Fruit fly (Drosophila melanogaster) Kc167 (cell line): Measurements from ENCODE around the gene Gr64e.

Experiments
- Myc ChIP-seq: fragments of >200 bp; optimal IDR thresholded peaks from 2 replicates; lab custom pipeline; 2017; ENCODE audit warnings: missing external identifiers
- Sin3A ChIP-seq: fragments of >200 bp; optimal IDR thresholded peaks from 2 replicates; lab custom pipeline; 2018; ENCODE audit warnings: missing external identifiers
- h ChIP-seq: fragments of >200 bp; optimal IDR thresholded peaks from 3 replicates; lab custom pipeline; 2018; ENCODE audit warnings: missing external identifiers
- insv ChIP-seq: fragments of >200 bp; optimal IDR thresholded peaks from 3 replicates; lab custom pipeline; 2018; ENCODE audit warnings: missing external identifiers
- psq ChIP-seq: fragments of >200 bp; optimal IDR thresholded peaks from 2 replicates; lab custom pipeline; 2017; ENCODE audit warnings: missing external identifiers
- ttk ChIP-seq: sonication (Bioruptor generic); optimal IDR thresholded peaks from 2 replicates; lab custom pipeline; 2017; ENCODE audit warnings: missing external identifiers

Gr64e gene

dm6 chr3L:4031762-4032161, at the start of gene Gr64e, which contains the start of gene Gr64d:
TSS of gene Gr64e (plus strand) at chr3L:4032141.
TSS of gene Gr64d (plus strand) at chr3L:4032062.
- TF ChIP-seq h (no peak), insv (no peak), psq (lab: Kevin White, UChicago) (no peak), ttk (lab: Kevin White, UChicago) (no peak), Myc (lab: Kevin White, UChicago) (no peak), Sin3A (lab: Kevin White, UChicago) (no peak)

- TF ChIP-seq Sin3A (lab: Kevin White, UChicago): no peak
- TF ChIP-seq Myc (lab: Kevin White, UChicago): no peak
- no peak for TF ChIP-seq h
- TF ChIP-seq ttk (lab: Kevin White, UChicago): no peak
- TF ChIP-seq psq (lab: Kevin White, UChicago): no peak
- no peak for TF ChIP-seq insv
Measured at dm6 chr3L:3983466-3983946, 48.4 kb upstream of the Gr64e start, which contains the start of gene scrt. TSS of gene scrt (plus strand) at chr3L:3983896.

dm6 chr3L:3995554-3995953, 36.4 kb upstream of the Gr64e start:
- TF ChIP-seq Sin3A (lab: Kevin White, UChicago) (no peak), Myc (lab: Kevin White, UChicago) (no peak), psq (lab: Kevin White, UChicago) (no peak), h (no peak), ttk (lab: Kevin White, UChicago) (no peak), insv (no peak)

- TF ChIP-seq Myc (lab: Kevin White, UChicago) (no peak), Sin3A (lab: Kevin White, UChicago) (no peak), ttk (lab: Kevin White, UChicago) (no peak), h (no peak)
Measured at dm6 chr3L:4000711-4001110, 31.2 kb upstream of the Gr64e start.

dm6 chr3L:4001500-4001899, 30.4 kb upstream of the Gr64e start:
- TF ChIP-seq psq (lab: Kevin White, UChicago) (no peak), Myc (lab: Kevin White, UChicago) (no peak), h (no peak), insv (no peak), ttk (lab: Kevin White, UChicago) (no peak), Sin3A (lab: Kevin White, UChicago) (no peak)

dm6 chr3L:4003316-4003715, 28.6 kb upstream of the Gr64e start, which contains the start of gene CG14985:
TSS of gene CG14985 (plus strand) at chr3L:4003474.
- no peak for TF ChIP-seq psq (lab: Kevin White, UChicago)
- TF ChIP-seq Myc (lab: Kevin White, UChicago): no peak
- TF ChIP-seq h: no peak
- no peak for TF ChIP-seq Sin3A (lab: Kevin White, UChicago)
- no peak for TF ChIP-seq ttk (lab: Kevin White, UChicago)

dm6 chr3L:4007256-4007655, 24.7 kb upstream of the Gr64e start:
- TF ChIP-seq psq (lab: Kevin White, UChicago) (no peak), h (no peak), Myc (lab: Kevin White, UChicago) (no peak), insv (no peak), Sin3A (lab: Kevin White, UChicago) (no peak), ttk (lab: Kevin White, UChicago) (no peak)

dm6 chr3L:4010122-4010521, 21.8 kb upstream of the Gr64e start:
- TF ChIP-seq h: no peak
- no peak for TF ChIP-seq ttk (lab: Kevin White, UChicago)
- TF ChIP-seq Myc (lab: Kevin White, UChicago): no peak
- no peak for TF ChIP-seq Sin3A (lab: Kevin White, UChicago)
- TF ChIP-seq insv: no peak
- no peak for TF ChIP-seq psq (lab: Kevin White, UChicago)

- TF ChIP-seq insv (no peak), Myc (lab: Kevin White, UChicago) (no peak), ttk (lab: Kevin White, UChicago) (no peak), psq (lab: Kevin White, UChicago) (no peak), h (no peak)
Measured at dm6 chr3L:4014349-4014748, 17.6 kb upstream of the Gr64e start.

- TF ChIP-seq h (no peak), ttk (lab: Kevin White, UChicago) (no peak), psq (lab: Kevin White, UChicago) (no peak), insv (no peak), Myc (lab: Kevin White, UChicago) (no peak), Sin3A (lab: Kevin White, UChicago) (no peak)
Measured at dm6 chr3L:4016754-4017153, 15.2 kb upstream of the Gr64e start.

dm6 chr3L:4018228-4018928, 13.6 kb upstream of the Gr64e start, which contains the start of gene FoxL1:
TSS of gene FoxL1 (plus strand) at chr3L:4018878.
- TF ChIP-seq h (no peak), psq (lab: Kevin White, UChicago) (no peak), insv (no peak), ttk (lab: Kevin White, UChicago) (no peak), Myc (lab: Kevin White, UChicago) (no peak), Sin3A (lab: Kevin White, UChicago) (no peak)

- no peak for TF ChIP-seq Myc (lab: Kevin White, UChicago)
- TF ChIP-seq psq (lab: Kevin White, UChicago): no peak
- no peak for TF ChIP-seq ttk (lab: Kevin White, UChicago)
- TF ChIP-seq h: no peak
- no peak for TF ChIP-seq insv
- no peak for TF ChIP-seq Sin3A (lab: Kevin White, UChicago)
Measured at dm6 chr3L:4021260-4021831, 10.6 kb upstream of the Gr64e start, which contains the start of gene Mul1. TSS of gene Mul1 (plus strand) at chr3L:4021457.
